Worm (Caenorhabditis elegans): Measurements from ENCODE around the gene F58G1.7.
A peak's percentile ranks its signal among the peaks of the same experiment; 100 is the strongest.

The F58G1.7 gene

DNA sequence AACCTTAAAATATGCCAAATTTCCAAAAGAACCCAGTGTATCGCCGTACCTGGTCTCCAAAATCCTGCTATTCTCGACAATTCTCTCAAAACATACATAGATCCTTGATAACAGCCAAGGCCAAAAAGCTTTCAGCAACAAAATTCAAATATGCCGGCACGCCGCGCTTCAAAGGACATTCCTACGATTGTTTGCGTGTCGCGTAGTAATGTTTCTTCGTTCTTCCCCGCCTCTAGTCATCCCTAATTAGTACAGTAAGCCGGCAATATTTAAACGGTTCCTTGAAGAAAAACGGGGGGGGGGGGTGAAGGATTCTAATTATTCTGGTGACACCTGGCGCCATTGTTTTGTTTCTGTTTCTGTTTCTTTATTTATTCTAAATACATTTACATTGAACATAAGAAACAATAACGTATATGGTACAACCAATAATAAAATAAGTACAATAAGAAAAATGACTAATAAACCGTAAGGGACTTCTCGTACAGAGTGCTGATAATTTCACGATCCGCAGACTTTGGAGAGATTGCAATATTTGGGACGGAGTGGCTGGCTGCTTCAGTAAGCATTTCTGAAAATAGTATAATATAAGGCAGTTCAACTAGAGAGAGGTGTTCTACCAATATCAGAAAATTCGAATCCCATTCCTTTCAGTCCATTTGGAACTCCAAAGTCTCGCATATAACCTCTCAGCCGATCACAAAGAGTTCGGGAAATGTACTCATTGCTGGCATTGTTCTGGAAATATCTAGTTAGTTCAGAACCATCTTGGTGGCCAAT, 46.1 kb upstream of the F58G1.7 start (continued):
- no peak for TF ChIP-seq saeg-2 (GFP tag; IDR thresholded peaks at IDR 0.05)
- 0 out of 2 replicates have a peak, but pooled peaks have one; percentile 24 for TF ChIP-seq snpc-1.2 (GFP tag; IDR thresholded peaks at IDR 0.05)
- TF ChIP-seq lin-15B (tag; optimal IDR thresholded peaks at IDR 0.05) = no peak
- TF ChIP-seq aha-1 (tag) = peak; percentile 73
- no peak for TF ChIP-seq nhr-25 (tag; optimal IDR thresholded peaks at IDR 0.05; ENCODE audit: borderline replicate concordance, insufficient read depth)
- TF ChIP-seq Y5F2A.4 (GFP tag; optimal IDR thresholded peaks at IDR 0.05) = peak; percentile 33
- no peak for TF ChIP-seq attf-4 (tag; optimal IDR thresholded peaks at IDR 0.05)
- peak; percentile 65 for TF ChIP-seq nhr-102 (tag; optimal IDR thresholded peaks at IDR 0.05)
- TF ChIP-seq fos-1 (tag; optimal IDR thresholded peaks at IDR 0.05) = no peak
- TF ChIP-seq fkh-10 (GFP tag; optimal IDR thresholded peaks at IDR 0.05) = no peak
- no peak for TF ChIP-seq zag-1 (tag; optimal IDR thresholded peaks at IDR 0.05)
- no peak for TF ChIP-seq dmd-9 (GFP tag; IDR thresholded peaks at IDR 0.05)
- TF ChIP-seq nhr-111 (GFP tag; optimal IDR thresholded peaks at IDR 0.05) = peak; percentile 18
- no peak for TF ChIP-seq daf-12 (tag; optimal IDR thresholded peaks at IDR 0.05)
- no peak for TF ChIP-seq nhr-41 (GFP tag; IDR thresholded peaks at IDR 0.05)
- TF ChIP-seq madf-9 (GFP tag; conservative IDR thresholded peaks at IDR 0.05) = no peak
- no peak for TF ChIP-seq cey-2 (tag; optimal IDR thresholded peaks at IDR 0.05; ENCODE audit: borderline replicate concordance, insufficient read depth)
- TF ChIP-seq egl-43 (GFP tag; IDR thresholded peaks at IDR 0.05) = no peak
- TF ChIP-seq lin-13 (GFP tag; optimal IDR thresholded peaks at IDR 0.05) = peak; percentile 40
- TF ChIP-seq ceh-44 (GFP tag; IDR thresholded peaks at IDR 0.05) = no peak
- no peak for TF ChIP-seq jun-1 (tag; optimal IDR thresholded peaks at IDR 0.05)
- no peak for TF ChIP-seq pqm-1 (tag; optimal IDR thresholded peaks at IDR 0.05)
- no peak for TF ChIP-seq ceh-32 (tag; optimal IDR thresholded peaks at IDR 0.05; ENCODE audit: poor library complexity)
- peak; percentile 65 for TF ChIP-seq dve-1 (tag; optimal IDR thresholded peaks at IDR 0.05; ENCODE audit: insufficient read depth)
- peak; percentile 45 for TF ChIP-seq dmd-6 (GFP tag; IDR thresholded peaks at IDR 0.05)
- peak; percentile 67 for TF ChIP-seq lim-7 (GFP tag; IDR thresholded peaks at IDR 0.05)
- peak; percentile 71 for TF ChIP-seq lin-38 (GFP tag; IDR thresholded peaks at IDR 0.05)
- TF ChIP-seq unc-39 (tag; optimal IDR thresholded peaks at IDR 0.05) = no peak
- no peak for TF ChIP-seq Y75B8A.6 (GFP tag; IDR thresholded peaks at IDR 0.05)
- TF ChIP-seq mxl-2 (GFP tag; conservative IDR thresholded peaks at IDR 0.05) = 0 out of 2 replicates have a peak, but pooled peaks have one; percentile 20
- 0 out of 2 replicates have a peak, but pooled peaks have one; percentile 7 for TF ChIP-seq lin-1 (GFP tag; IDR thresholded peaks at IDR 0.05)
- no peak for TF ChIP-seq Y105C5A.15 (GFP tag; IDR thresholded peaks at IDR 0.05)
- TF ChIP-seq ctbp-1 (GFP tag; IDR thresholded peaks at IDR 0.05) = no peak
- no peak for TF ChIP-seq spr-1 (tag; optimal IDR thresholded peaks at IDR 0.05)
- TF ChIP-seq unc-130 (GFP tag; optimal IDR thresholded peaks at IDR 0.05) = no peak
- no peak for TF ChIP-seq zip-2 (tag; optimal IDR thresholded peaks at IDR 0.05)
- TF ChIP-seq dpl-1 (GFP tag; optimal IDR thresholded peaks at IDR 0.05) = no peak
- TF ChIP-seq nhr-11 (tag; optimal IDR thresholded peaks at IDR 0.05) = no peak
- no peak for TF ChIP-seq F44E2.7 (GFP tag; IDR thresholded peaks at IDR 0.05)
- 0 out of 2 replicates have a peak, but pooled peaks have one; percentile 47 for TF ChIP-seq php-3 (GFP tag; IDR thresholded peaks at IDR 0.05)
- TF ChIP-seq zfp-3 (GFP tag; conservative IDR thresholded peaks at IDR 0.05) = peak; percentile 88
- TF ChIP-seq nhr-76 (tag; optimal IDR thresholded peaks at IDR 0.05) = no peak
- no peak for TF ChIP-seq ceh-82 (tag; optimal IDR thresholded peaks at IDR 0.05)
- peak; percentile 64 for TF ChIP-seq mdt-29 (GFP tag; IDR thresholded peaks at IDR 0.05)
- TF ChIP-seq hlh-30 (tag; optimal IDR thresholded peaks at IDR 0.05; ENCODE audit: insufficient read depth) = no peak
- no peak for TF ChIP-seq nhr-10 (tag; optimal IDR thresholded peaks at IDR 0.05)
- TF ChIP-seq T26A8.4 (GFP tag; IDR thresholded peaks at IDR 0.05) = peak; percentile 72
- TF ChIP-seq duxl-1 (tag; optimal IDR thresholded peaks at IDR 0.05; ENCODE audit: poor library complexity) = peak; percentile 63
- TF ChIP-seq F49E8.2 (tag; optimal IDR thresholded peaks at IDR 0.05; ENCODE audit: borderline replicate concordance) = no peak

Data from whole organism, L4 larva.